Worm (Caenorhabditis elegans) whole organism, L2 larva: Measurements from ENCODE around the gene C03C10.2.

Source experiments
- aly-2 ChIP-seq: fragments of 150-350 bp; optimal IDR thresholded peaks from 2 replicates; lab custom pipeline; 2014; ENCODE audit warnings: missing biosample characterization, missing genetic modification characterization
- lin-39 ChIP-seq: fragments of 150-350 bp; optimal IDR thresholded peaks from 2 replicates; lab custom pipeline; 2014; ENCODE audit warnings: missing biosample characterization, missing genetic modification reagents, missing genetic modification characterization
- nhr-11 ChIP-seq: fragments of 150-350 bp; optimal IDR thresholded peaks from 2 replicates; lab custom pipeline; 2014; ENCODE audit warnings: missing biosample characterization, missing genetic modification characterization
- nhr-12 ChIP-seq: fragments of 150-350 bp; optimal IDR thresholded peaks from 2 replicates; lab custom pipeline; 2014; ENCODE audit warnings: missing biosample characterization, missing genetic modification characterization
- nhr-129 ChIP-seq: fragments of 150-350 bp; optimal IDR thresholded peaks from 2 replicates; lab custom pipeline; 2014; ENCODE audit warnings: missing biosample characterization, missing genetic modification characterization
- nhr-23 ChIP-seq: fragments of 150-350 bp; optimal IDR thresholded peaks from 2 replicates; lab custom pipeline; 2014; ENCODE audit warnings: missing biosample characterization, missing genetic modification reagents, missing genetic modification characterization
- nhr-6 ChIP-seq: fragments of 150-350 bp; optimal IDR thresholded peaks from 2 replicates; lab custom pipeline; 2014; ENCODE audit warnings: missing biosample characterization, missing genetic modification characterization
- skn-1 ChIP-seq: sonication (generic microtip); optimal IDR thresholded peaks from 2 replicates; lab custom pipeline; 2017; ENCODE audit warnings: missing biosample characterization, missing genetic modification characterization
- snpc-4 ChIP-seq: fragments of 150-350 bp; optimal IDR thresholded peaks from 2 replicates; lab custom pipeline; 2014; ENCODE audit warnings: missing biosample characterization, missing genetic modification characterization
- unc-62 ChIP-seq: fragments of 150-350 bp; optimal IDR thresholded peaks from 2 replicates; lab custom pipeline; 2014; ENCODE audit warnings: missing biosample characterization, missing genetic modification reagents, missing genetic modification characterization
- zag-1 ChIP-seq: fragments of 150-350 bp; optimal IDR thresholded peaks from 2 replicates; lab custom pipeline; 2014; ENCODE audit warnings: missing biosample characterization, missing genetic modification characterization
- ztf-11 ChIP-seq: sonication (generic microtip); optimal IDR thresholded peaks from 2 replicates; lab custom pipeline; 2017; ENCODE audit warnings: missing biosample characterization, missing genetic modification characterization

- TF ChIP-seq nhr-12 (tag; lab: Kevin White, UChicago), result no peak
- TF ChIP-seq unc-62 (GFP tag; lab: Kevin White, UChicago), result no peak
- no peak for TF ChIP-seq ztf-11 (tag; lab: Kevin White, UChicago)
- TF ChIP-seq nhr-129 (tag; lab: Kevin White, UChicago), result no peak
- TF ChIP-seq snpc-4, result no peak
- no peak for TF ChIP-seq zag-1 (tag; lab: Kevin White, UChicago)
- TF ChIP-seq skn-1, result no peak
- TF ChIP-seq nhr-6 (tag; lab: Kevin White, UChicago), result no peak
- no peak for TF ChIP-seq nhr-11
- no peak for TF ChIP-seq aly-2 (tag; lab: Kevin White, UChicago)
- TF ChIP-seq lin-39 (tag; lab: Kevin White, UChicago), result no peak
- no peak for TF ChIP-seq nhr-23
Measured at ce11 chrIII:4049150-4049549, 41.7 kb upstream of the C03C10.2 start.
